Fruit fly (Drosophila melanogaster) whole organism: ENCODE results near the gene CG33282.

ENCODE experiments used
- CG8478 ChIP-seq: fragments of >200 bp; optimal IDR thresholded peaks from 2 replicates; lab custom pipeline; 2018; ENCODE audit warnings: inconsistent platforms
- Dll ChIP-seq: fragments of >200 bp; optimal IDR thresholded peaks from 2 replicates; lab custom pipeline; 2017
- pan ChIP-seq: fragments of >200 bp; optimal IDR thresholded peaks from 2 replicates; lab custom pipeline; 2017
- psq ChIP-seq: fragments of >200 bp; optimal IDR thresholded peaks from 2 replicates; lab custom pipeline; 2017
- usp ChIP-seq: fragments of >200 bp; optimal IDR thresholded peaks from 2 replicates; lab custom pipeline; 2017; ENCODE audit warnings: missing biosample characterization, missing genetic modification characterization, mixed read lengths

dm6 chr2L:3294572-3294971 is 33.1 kb upstream of the CG33282 start, which contains the start of gene CG9664:
- TF ChIP-seq usp (GFP tag; lab: Kevin White, UChicago) (no peak), psq (lab: Kevin White, UChicago) (no peak), Dll (lab: Kevin White, UChicago) (no peak), CG8478 (lab: Kevin White, UChicago) (no peak), pan (lab: Kevin White, UChicago) (no peak)
